Worm (Caenorhabditis elegans): Measurements from ENCODE around the gene clc-29.

DNA sequence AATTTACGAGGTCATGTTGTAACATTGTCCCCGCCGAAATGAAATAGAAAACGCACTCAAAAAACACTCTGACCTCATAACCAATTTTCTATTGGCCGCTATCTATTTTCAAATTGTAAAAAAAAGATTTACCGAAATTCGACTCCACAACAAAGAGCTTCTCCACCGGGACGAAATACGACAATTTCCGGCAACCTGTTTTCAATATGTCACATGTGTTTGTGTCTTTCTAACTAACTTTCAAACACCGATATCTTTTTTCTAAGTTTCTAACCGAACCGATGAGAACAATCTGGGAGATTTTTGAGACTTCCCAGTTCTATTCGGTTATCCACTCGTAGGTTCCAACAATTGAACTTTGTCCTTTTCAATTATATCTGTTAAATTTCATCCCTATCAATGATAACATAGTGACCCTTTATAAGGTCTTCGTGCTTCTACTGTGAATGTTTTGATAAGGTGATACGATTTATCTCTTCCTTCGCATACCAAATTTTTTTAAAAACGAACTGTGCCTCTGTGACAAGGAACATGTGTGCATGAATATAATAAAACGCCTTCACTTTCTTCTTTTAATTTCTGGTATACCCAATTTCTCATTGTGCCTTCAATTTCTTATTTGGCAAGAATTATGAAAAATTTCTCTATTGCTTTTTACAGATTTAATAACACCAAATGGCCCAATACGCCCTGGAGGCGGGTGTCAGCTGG is 24.0 kb upstream of the clc-29 start, which contains the start of gene lmbr-1:
- TF ChIP-seq odd-2 (tag; optimal IDR thresholded peaks at IDR 0.05) (no peak), fkh-6 (tag; optimal IDR thresholded peaks at IDR 0.05) (no peak), nhr-11 (tag; optimal IDR thresholded peaks at IDR 0.05) (no peak), C38D4.7 (GFP tag; optimal IDR thresholded peaks at IDR 0.05) (no peak), hlh-30 (tag; optimal IDR thresholded peaks at IDR 0.05; ENCODE audit: insufficient read depth) (no peak), fkh-10 (GFP tag; optimal IDR thresholded peaks at IDR 0.05) (no peak), unc-86 (tag; optimal IDR thresholded peaks at IDR 0.05) (no peak), gmeb-2 (tag; optimal IDR thresholded peaks at IDR 0.05) (no peak), che-1 (tag; optimal IDR thresholded peaks at IDR 0.05) (no peak), ama-1 (optimal IDR thresholded peaks at IDR 0.05) (no peak), sdc-2 (tag; optimal IDR thresholded peaks at IDR 0.05) (no peak)
